Worm (Caenorhabditis elegans) whole organism, late embryonic: ENCODE results near the gene Y45F3A.1.

Experiments
- ceh-14 ChIP-seq: sonication (generic microtip); optimal IDR thresholded peaks from 2 replicates; lab custom pipeline; 2016; ENCODE audit warnings: missing genotype, missing genetic modification characterization, missing compliant biosample characterization
- ceh-30 ChIP-seq: fragments of 150-350 bp; optimal IDR thresholded peaks from 2 replicates; lab custom pipeline; 2014; ENCODE audit warnings: missing biosample characterization, missing genetic modification characterization
- sdc-2 ChIP-seq: sonication (generic microtip); optimal IDR thresholded peaks from 2 replicates; lab custom pipeline; 2016; ENCODE audit warnings: missing genotype, missing genetic modification characterization, missing compliant biosample characterization
- sox-4 ChIP-seq: sonication (generic microtip); optimal IDR thresholded peaks from 2 replicates; lab custom pipeline; 2017; ENCODE audit warnings: mild to moderate bottlenecking, missing genetic modification characterization, inconsistent platforms, missing compliant biosample characterization
- unc-55 ChIP-seq: sonication (generic microtip); optimal IDR thresholded peaks from 2 replicates; lab custom pipeline; 2017; ENCODE audit warnings: missing biosample characterization, missing genetic modification reagents, missing genetic modification characterization
- zip-5 ChIP-seq: sonication (generic microtip); optimal IDR thresholded peaks from 2 replicates; lab custom pipeline; 2016; ENCODE audit warnings: missing genetic modification characterization, missing compliant biosample characterization

DNA sequence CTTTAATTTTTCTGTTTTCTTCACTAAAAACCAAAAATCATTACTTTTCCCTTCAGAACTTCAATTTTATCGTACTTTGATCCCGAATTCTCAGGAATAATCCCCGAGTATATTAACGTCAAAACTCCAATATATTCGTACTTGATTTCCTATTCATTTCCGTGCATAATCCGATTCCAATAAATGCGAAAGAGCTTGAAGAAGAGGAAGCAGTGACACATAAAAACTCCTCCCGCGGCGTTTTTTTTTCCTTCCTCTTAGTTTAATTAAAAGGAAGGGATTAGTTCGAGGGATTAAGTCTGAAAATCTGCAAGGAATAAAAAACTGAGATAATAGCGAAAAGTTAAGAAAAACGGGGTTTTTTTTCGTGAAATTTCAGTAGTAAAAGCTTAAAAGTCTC lies 39.2 kb upstream of the Y45F3A.1 start:
- TF ChIP-seq ceh-14 (tag; lab: Kevin White, UChicago) = no peak
- TF ChIP-seq ceh-30 (tag; lab: Kevin White, UChicago) = no peak
- no peak for TF ChIP-seq sox-4
- no peak for TF ChIP-seq sdc-2 (tag; lab: Kevin White, UChicago)
- TF ChIP-seq unc-55 (GFP tag; lab: Kevin White, UChicago) = no peak
- no peak for TF ChIP-seq zip-5 (tag; lab: Kevin White, UChicago)
